Fruit fly (Drosophila melanogaster) whole organism, embryonic: ENCODE measurements around the gene pcm.

ENCODE experiments used
- B-H2 ChIP-seq: fragments of 200-800 bp; sonication (Bioruptor generic); optimal IDR thresholded peaks from 2 replicates; lab custom pipeline; 2018; ENCODE audit warnings: missing biosample characterization, mild to moderate bottlenecking, missing genetic modification characterization
- CG10543 ChIP-seq: fragments of 200-800 bp; sonication (Bioruptor generic); optimal IDR thresholded peaks from 3 replicates; lab custom pipeline; 2017; ENCODE audit warnings: missing biosample characterization, mild to moderate bottlenecking, missing genetic modification characterization, moderate library complexity
- CG11696 ChIP-seq: fragments of 200-800 bp; sonication (Bioruptor generic); IDR thresholded peaks from 2 replicates; pipeline ENCODE4 v1.3.6; 2022; ENCODE audit warnings: missing biosample characterization, missing genetic modification characterization
- CG13775 ChIP-seq: fragments of 200-800 bp; sonication (Bioruptor generic); optimal IDR thresholded peaks from 3 replicates; lab custom pipeline; 2017; ENCODE audit warnings: missing biosample characterization, mild to moderate bottlenecking, missing genetic modification characterization
- CG16779 ChIP-seq: fragments of 200-800 bp; sonication (Bioruptor generic); IDR thresholded peaks from 2 replicates; pipeline ENCODE4 v1.3.6; 2022; ENCODE audit warnings: missing biosample characterization, missing genetic modification characterization
- CG17361 ChIP-seq: fragments of 200-800 bp; sonication (Bioruptor generic); IDR thresholded peaks from 3 replicates; pipeline ENCODE4 v1.3.6; 2022; ENCODE audit warnings: missing biosample characterization, missing genetic modification characterization
- CG1792 ChIP-seq: fragments of 200-800 bp; sonication (Bioruptor generic); optimal IDR thresholded peaks from 2 replicates; lab custom pipeline; 2016; ENCODE audit warnings: missing biosample characterization, missing genetic modification characterization
- CG31365 ChIP-seq: fragments of 200-800 bp; sonication (Bioruptor generic); optimal IDR thresholded peaks from 2 replicates; lab custom pipeline; 2018; ENCODE audit warnings: missing biosample characterization, mild to moderate bottlenecking, missing genetic modification characterization
- CG34422 ChIP-seq: fragments of 200-800 bp; sonication (Bioruptor generic); IDR thresholded peaks from 3 replicates; pipeline ENCODE4 v1.3.6; 2022; ENCODE audit warnings: missing biosample characterization, missing genetic modification characterization
- CG4328 ChIP-seq: fragments of 200-800 bp; sonication (Bioruptor generic); optimal IDR thresholded peaks from 3 replicates; lab custom pipeline; 2017; ENCODE audit warnings: missing biosample characterization, missing genetic modification reagents, missing genetic modification characterization
- CG4820 ChIP-seq: fragments of 200-800 bp; sonication (Bioruptor generic); optimal IDR thresholded peaks from 3 replicates; lab custom pipeline; 2016; ENCODE audit warnings: missing biosample characterization, missing genetic modification characterization
- CG5245 ChIP-seq: fragments of 200-800 bp; sonication (Bioruptor generic); optimal IDR thresholded peaks from 3 replicates; lab custom pipeline; 2016; ENCODE audit warnings: missing biosample characterization, missing genetic modification characterization
- CG5953 ChIP-seq: fragments of 200-800 bp; sonication (Bioruptor generic); IDR thresholded peaks from 2 replicates; pipeline ENCODE4 v1.3.6; 2022; ENCODE audit warnings: missing biosample characterization, missing genetic modification characterization
- CG6683 ChIP-seq: fragments of 200-800 bp; sonication (Bioruptor generic); optimal IDR thresholded peaks from 2 replicates; lab custom pipeline; 2017; ENCODE audit warnings: missing biosample characterization, mild to moderate bottlenecking, missing genetic modification characterization, missing genetic modification reagents
- CG7786 ChIP-seq: fragments of 200-800 bp; sonication (Bioruptor generic); optimal IDR thresholded peaks from 2 replicates; lab custom pipeline; 2016; ENCODE audit warnings: missing biosample characterization, missing genetic modification characterization
- CG9727 ChIP-seq: fragments of 200-800 bp; sonication (Bioruptor generic); optimal IDR thresholded peaks from 3 replicates; lab custom pipeline; 2017; ENCODE audit warnings: missing biosample characterization, mild to moderate bottlenecking, missing genetic modification characterization
- CkIIα-i1 ChIP-seq: fragments of 200-800 bp; sonication (Bioruptor generic); IDR thresholded peaks from 2 replicates; pipeline ENCODE4 v1.3.6; 2022; ENCODE audit warnings: missing biosample characterization, missing genetic modification characterization
- D19A ChIP-seq: fragments of 200-800 bp; optimal IDR thresholded peaks from 3 replicates; lab custom pipeline; 2019; ENCODE audit warnings: missing biosample characterization, mild to moderate bottlenecking, missing genetic modification characterization, moderate library complexity
- Dad ChIP-seq: fragments of 200-800 bp; sonication (Bioruptor generic); optimal IDR thresholded peaks from 3 replicates; lab custom pipeline; 2016; ENCODE audit warnings: missing biosample characterization, missing genetic modification characterization
- Dbx ChIP-seq: fragments of 200-800 bp; sonication (Bioruptor generic); IDR thresholded peaks from 3 replicates; pipeline ENCODE4 v1.3.6; 2022; ENCODE audit warnings: missing biosample characterization, missing genetic modification characterization
- Deaf1 ChIP-seq: fragments of 200-800 bp; optimal IDR thresholded peaks from 3 replicates; lab custom pipeline; 2019; ENCODE audit warnings: missing biosample characterization, mild to moderate bottlenecking, missing genetic modification characterization, moderate library complexity
- Dip3 ChIP-seq: fragments of 200-800 bp; sonication (Bioruptor generic); optimal IDR thresholded peaks from 3 replicates; lab custom pipeline; 2016; ENCODE audit warnings: missing biosample characterization, missing genetic modification characterization
- E2f1 ChIP-seq: fragments of 200-800 bp; sonication (Bioruptor generic); IDR thresholded peaks from 2 replicates; pipeline ENCODE4 v1.3.6; 2022; ENCODE audit warnings: missing biosample characterization, missing genetic modification characterization
- Fer1 ChIP-seq: fragments of 200-800 bp; sonication (Bioruptor generic); optimal IDR thresholded peaks from 2 replicates; lab custom pipeline; 2017; ENCODE audit warnings: missing biosample characterization, mild to moderate bottlenecking, missing genetic modification characterization
- H15 ChIP-seq: fragments of 200-800 bp; sonication (Bioruptor generic); IDR thresholded peaks from 3 replicates; pipeline ENCODE4 v1.3.6; 2022; ENCODE audit warnings: missing biosample characterization, missing genetic modification characterization
- Hmx ChIP-seq: fragments of 200-800 bp; sonication (Bioruptor generic); optimal IDR thresholded peaks from 2 replicates; lab custom pipeline; 2016; ENCODE audit warnings: missing biosample characterization, missing genetic modification characterization
- Hr3 ChIP-seq: fragments of 200-800 bp; sonication (Bioruptor generic); optimal IDR thresholded peaks from 3 replicates; lab custom pipeline; 2016; ENCODE audit warnings: missing biosample characterization, missing genetic modification characterization
- Max ChIP-seq: fragments of 200-800 bp; sonication (Bioruptor generic); optimal IDR thresholded peaks from 2 replicates; lab custom pipeline; 2016; ENCODE audit warnings: missing biosample characterization, mild to moderate bottlenecking, missing genetic modification characterization
- Mrtf ChIP-seq: fragments of 200-800 bp; sonication (Bioruptor generic); IDR thresholded peaks from 3 replicates; pipeline ENCODE4 v1.3.6; 2022; ENCODE audit warnings: missing biosample characterization, missing genetic modification characterization
- Ravus ChIP-seq: fragments of 200-800 bp; sonication (Bioruptor generic); IDR thresholded peaks from 2 replicates; pipeline ENCODE4 v1.3.6; 2022; ENCODE audit warnings: missing biosample characterization, missing genetic modification characterization
- Sox100B ChIP-seq: fragments of 200-800 bp; sonication (Bioruptor generic); optimal IDR thresholded peaks from 3 replicates; lab custom pipeline; 2018; ENCODE audit warnings: missing biosample characterization, mild to moderate bottlenecking, missing genetic modification characterization
- Stat92E ChIP-seq, 3 experiments: fragments of >200 bp in 2 of 3; fragments of 200-800 bp in 1 of 3; sonication (Bioruptor generic) in 1 of 3; optimal IDR thresholded peaks; 2 replicates each; lab custom pipeline; 2017 to 2019; ENCODE audit warnings: missing biosample characterization in 3 of 3, missing genetic modification characterization in 3 of 3, mild to moderate bottlenecking in 1 of 3, moderate library complexity in 1 of 3
- Trl ChIP-seq, 3 experiments: fragments of >200 bp in 2 of 3; fragments of 200-800 bp in 1 of 3; sonication (Bioruptor generic) in 1 of 3; optimal IDR thresholded peaks; 2 replicates in 1 of 3; 3 replicates in 2 of 3; lab custom pipeline; 2016 to 2017; ENCODE audit warnings: missing biosample characterization in 1 of 3, missing genetic modification characterization in 1 of 3
- YL-1 ChIP-seq: fragments of 200-800 bp; sonication (Bioruptor generic); optimal IDR thresholded peaks from 3 replicates; lab custom pipeline; 2017; ENCODE audit warnings: missing biosample characterization, mild to moderate bottlenecking, missing genetic modification characterization
- croc ChIP-seq: fragments of 200-800 bp; sonication (Bioruptor generic); conservative IDR thresholded peaks from 3 replicates; pipeline ENCODE4 v1.3.6; 2022; ENCODE audit warnings: missing biosample characterization, missing genetic modification characterization
- dm ChIP-seq: fragments of 200-800 bp; sonication (Bioruptor generic); optimal IDR thresholded peaks from 3 replicates; lab custom pipeline; 2016; ENCODE audit warnings: missing biosample characterization, missing genetic modification characterization
- inv ChIP-seq: fragments of 200-800 bp; sonication (Bioruptor generic); IDR thresholded peaks from 2 replicates; pipeline ENCODE4 v1.3.6; 2022; ENCODE audit warnings: missing biosample characterization, missing genetic modification characterization; ENCODE audit not compliant: partially characterized antibody
- lilli ChIP-seq: fragments of 200-800 bp; sonication (Bioruptor generic); optimal IDR thresholded peaks from 3 replicates; lab custom pipeline; 2016; ENCODE audit warnings: missing biosample characterization, missing genetic modification characterization
- onecut ChIP-seq: fragments of 200-800 bp; sonication (Bioruptor generic); IDR thresholded peaks from 2 replicates; pipeline ENCODE4 v1.3.6; 2022; ENCODE audit warnings: missing biosample characterization, missing genetic modification characterization
- org-1 ChIP-seq: fragments of 200-800 bp; sonication (Bioruptor generic); optimal IDR thresholded peaks from 2 replicates; lab custom pipeline; 2017; ENCODE audit warnings: missing biosample characterization, missing genetic modification characterization
- pfk ChIP-seq: fragments of 200-800 bp; sonication (Bioruptor generic); optimal IDR thresholded peaks from 2 replicates; lab custom pipeline; 2018; ENCODE audit warnings: missing biosample characterization, mild to moderate bottlenecking, missing genetic modification characterization, moderate library complexity
- pita ChIP-seq: fragments of 200-800 bp; sonication (Bioruptor generic); optimal IDR thresholded peaks from 2 replicates; lab custom pipeline; 2017; ENCODE audit warnings: missing biosample characterization, mild to moderate bottlenecking, missing genetic modification characterization
- run ChIP-seq: fragments of 200-800 bp; sonication (Bioruptor generic); optimal IDR thresholded peaks from 3 replicates; lab custom pipeline; 2018; ENCODE audit warnings: missing biosample characterization, mild to moderate bottlenecking, missing genetic modification characterization
- sob ChIP-seq: fragments of 200-800 bp; sonication (Bioruptor generic); IDR thresholded peaks from 2 replicates; pipeline ENCODE4 v1.3.6; 2022; ENCODE audit warnings: missing biosample characterization, missing genetic modification characterization
- stwl ChIP-seq: fragments of 200-800 bp; sonication (Bioruptor generic); optimal IDR thresholded peaks from 3 replicates; lab custom pipeline; 2018; ENCODE audit warnings: missing biosample characterization, mild to moderate bottlenecking, missing genetic modification characterization, moderate library complexity
- tio ChIP-seq: fragments of 200-800 bp; sonication (Bioruptor generic); optimal IDR thresholded peaks from 2 replicates; lab custom pipeline; 2017; ENCODE audit warnings: missing biosample characterization, missing genetic modification characterization, inconsistent platforms
- vnd ChIP-seq: fragments of 200-800 bp; sonication (Bioruptor generic); IDR thresholded peaks from 3 replicates; pipeline ENCODE4 v1.3.6; 2022; ENCODE audit warnings: missing biosample characterization, missing genetic modification characterization; ENCODE audit not compliant: partially characterized antibody
- z ChIP-seq: fragments of 200-800 bp; sonication (Bioruptor generic); IDR thresholded peaks from 3 replicates; pipeline ENCODE4 v1.3.6; 2022; ENCODE audit warnings: missing biosample characterization, missing genetic modification characterization
- zfh2 ChIP-seq: fragments of 200-800 bp; sonication (Bioruptor generic); optimal IDR thresholded peaks from 2 replicates; lab custom pipeline; 2016; ENCODE audit warnings: missing biosample characterization, missing genetic modification characterization

Gene pcm

DNA sequence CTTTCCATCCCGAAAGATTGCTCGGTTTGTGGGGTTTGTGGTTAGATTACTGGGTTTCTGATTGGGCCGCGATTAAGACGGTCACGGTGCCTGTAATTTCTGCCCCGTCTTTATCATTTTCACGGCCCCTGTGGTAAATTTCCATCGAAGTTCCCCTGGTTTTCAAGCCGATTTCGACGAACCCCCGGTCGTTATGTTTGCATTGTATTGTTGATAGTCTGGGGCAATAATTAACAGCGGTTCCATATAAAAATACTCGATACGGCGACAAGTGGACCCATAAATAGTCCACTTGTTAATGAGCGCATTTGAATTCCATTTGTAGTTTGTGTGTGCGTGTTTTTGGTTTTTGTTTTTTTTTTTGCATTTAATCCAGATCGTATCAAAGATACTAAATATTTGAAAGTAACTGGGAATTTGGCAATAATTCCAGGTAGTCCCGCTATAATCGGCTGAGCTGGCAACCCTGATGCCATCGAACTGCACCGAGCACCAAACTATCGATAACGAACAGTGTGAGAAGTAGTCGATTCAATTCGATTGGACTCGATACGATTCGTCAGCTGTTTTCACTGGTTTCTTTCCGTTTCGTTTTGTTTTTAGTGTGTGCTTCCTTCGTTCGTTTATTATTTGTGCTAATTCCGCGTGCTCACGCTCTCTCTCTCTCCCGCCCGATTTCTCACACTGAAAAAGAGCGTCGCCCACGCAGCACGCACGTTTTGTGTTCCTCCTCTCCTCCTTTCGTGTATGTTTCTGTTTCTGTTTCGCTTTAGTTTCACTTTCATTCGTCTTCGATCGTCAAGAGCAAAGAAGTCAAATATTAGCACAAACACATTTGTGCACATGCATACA, 13.7 kb upstream of the pcm start (continued):
- TF ChIP-seq Dbx: 0 out of 3 replicates have a peak, but pooled peaks have one; percentile 13
- TF ChIP-seq CG4820: no peak
- no peak for TF ChIP-seq CG1792 (GFP tag; lab: Kevin White, UChicago)
- no peak for TF ChIP-seq tio (GFP tag; lab: Kevin White, UChicago)
- TF ChIP-seq onecut (GFP tag; lab: Robert Waterston, UW): peak; percentile 32; the same call in 1 of the 2 replicates
- TF ChIP-seq CG34422 (GFP tag; lab: Robert Waterston, UW): peak; percentile 46; the same call in 1 of the 3 replicates
- no peak for TF ChIP-seq Sox100B (GFP tag; lab: Kevin White, UChicago)
- TF ChIP-seq z: no peak
- no peak for TF ChIP-seq org-1 (GFP tag; lab: Kevin White, UChicago)
- no peak for TF ChIP-seq B-H2
- no peak for TF ChIP-seq run (tag; lab: Kevin White, UChicago)
- no peak for TF ChIP-seq croc
- no peak for TF ChIP-seq CG31365
- peak; percentile 7 for TF ChIP-seq Dip3
- TF ChIP-seq pita (GFP tag; lab: Kevin White, UChicago): no peak
- no peak for TF ChIP-seq Mrtf (GFP tag; lab: Robert Waterston, UW)
- no peak for TF ChIP-seq CG11696
- TF ChIP-seq YL-1: no peak
- no peak for TF ChIP-seq D19A (tag; lab: Kevin White, UChicago)
- TF ChIP-seq CG6683 (GFP tag; lab: Kevin White, UChicago): no peak
- TF ChIP-seq CG9727 (GFP tag; lab: Kevin White, UChicago): peak; percentile 14
- peak; percentile 53 for TF ChIP-seq Fer1 (GFP tag; lab: Kevin White, UChicago)
- TF ChIP-seq Ravus (GFP tag; lab: Robert Waterston, UW): no peak
- TF ChIP-seq inv (GFP tag; lab: Robert Waterston, UW): peak; percentile 64
- peak; percentile 17 for TF ChIP-seq Hr3
- peak; percentile 87 for TF ChIP-seq stwl
- TF ChIP-seq CG5953 (GFP tag; lab: Robert Waterston, UW): no peak
- peak; percentile 77 for TF ChIP-seq vnd (GFP tag; lab: Robert Waterston, UW)
- TF ChIP-seq lilli (GFP tag; lab: Kevin White, UChicago): peak; percentile 64
- 0 out of 2 replicates have a peak, but pooled peaks have one; percentile 16 for TF ChIP-seq CG16779 (GFP tag; lab: Robert Waterston, UW)
- no peak for TF ChIP-seq H15
- TF ChIP-seq Max (GFP tag; lab: Kevin White, UChicago): peak; percentile 65
- peak; percentile 50 for TF ChIP-seq CG10543 (GFP tag; lab: Kevin White, UChicago)
- TF ChIP-seq dm: peak; percentile 36
- 0 out of 2 replicates have a peak, but pooled peaks have one; percentile 29 for TF ChIP-seq E2f1 (GFP tag; lab: Robert Waterston, UW)
- peak; percentile 38 for TF ChIP-seq CG7786 (GFP tag; lab: Kevin White, UChicago)
- peak; percentile 2 for TF ChIP-seq CG13775 (GFP tag; lab: Kevin White, UChicago)
- no peak for TF ChIP-seq CG17361 (GFP tag; lab: Robert Waterston, UW)
- no peak for TF ChIP-seq CG4328 (GFP tag; lab: Kevin White, UChicago)
- TF ChIP-seq Dad (GFP tag; lab: Kevin White, UChicago): peak; percentile 50
- TF ChIP-seq Hmx (GFP tag; lab: Kevin White, UChicago): no peak
- peak; percentile 78 for TF ChIP-seq Deaf1 (tag; lab: Kevin White, UChicago)
- peak in 1 of 3 experiments; percentile 5 for TF ChIP-seq Stat92E (GFP tag; optimal IDR thresholded peaks at IDR 0.05; lab: Kevin White, UChicago)
- TF ChIP-seq Trl (optimal IDR thresholded peaks at IDR 0.05; lab: Kevin White, UChicago): peak; percentile 76 to 88
- TF ChIP-seq Trl (GFP tag; optimal IDR thresholded peaks at IDR 0.05; lab: Kevin White, UChicago): peak; percentile 41
- peak; percentile 48 for TF ChIP-seq zfh2 (GFP tag; lab: Kevin White, UChicago)
- TF ChIP-seq CG5245: no peak
- peak; percentile 52 for TF ChIP-seq sob
- TF ChIP-seq pfk: peak; percentile 93
- TF ChIP-seq CkIIα-i1: no peak
